Fruit fly (Drosophila melanogaster) whole organism, prepupa: Measurements from ENCODE around the gene CG12481.

Source experiments
- CG10631 ChIP-seq: fragments of 200-800 bp; sonication (Bioruptor generic); optimal IDR thresholded peaks from 2 replicates; lab custom pipeline; 2016; ENCODE audit warnings: missing biosample characterization, missing genetic modification characterization
- CG10669 ChIP-seq: fragments of 200-800 bp; sonication (Bioruptor generic); optimal IDR thresholded peaks from 3 replicates; lab custom pipeline; 2018; ENCODE audit warnings: missing biosample characterization, mild to moderate bottlenecking, missing genetic modification characterization, moderate library complexity
- CG11762 ChIP-seq: fragments of 200-800 bp; sonication (Bioruptor generic); optimal IDR thresholded peaks from 3 replicates; lab custom pipeline; 2016; ENCODE audit warnings: missing biosample characterization, missing genetic modification characterization; ENCODE audit not compliant: insufficient read depth
- CG11902 ChIP-seq: fragments of 200-800 bp; sonication (Bioruptor generic); optimal IDR thresholded peaks from 3 replicates; lab custom pipeline; 2016; ENCODE audit warnings: missing biosample characterization, missing genetic modification characterization
- CG15336 ChIP-seq: fragments of 200-800 bp; sonication (Bioruptor generic); IDR thresholded peaks from 2 replicates; pipeline ENCODE4 v1.3.6; 2022; ENCODE audit warnings: missing biosample characterization, missing genetic modification characterization
- CG1621 ChIP-seq: fragments of 200-800 bp; sonication (Bioruptor generic); optimal IDR thresholded peaks from 3 replicates; lab custom pipeline; 2018; ENCODE audit warnings: missing biosample characterization, mild to moderate bottlenecking, missing genetic modification characterization
- CG16779 ChIP-seq: fragments of 200-800 bp; sonication (Bioruptor generic); optimal IDR thresholded peaks from 3 replicates; lab custom pipeline; 2017; ENCODE audit warnings: missing biosample characterization, mild to moderate bottlenecking, missing genetic modification characterization
- CG31627 ChIP-seq: fragments of 200-800 bp; sonication (Bioruptor generic); optimal IDR thresholded peaks from 3 replicates; lab custom pipeline; 2016; ENCODE audit warnings: missing biosample characterization, missing genetic modification characterization
- CG32006 ChIP-seq: fragments of 200-800 bp; sonication (Bioruptor generic); optimal IDR thresholded peaks from 3 replicates; lab custom pipeline; 2017; ENCODE audit warnings: missing biosample characterization, mild to moderate bottlenecking, missing genetic modification characterization
- CG34406 ChIP-seq: fragments of 200-800 bp; sonication (Bioruptor generic); optimal IDR thresholded peaks from 3 replicates; lab custom pipeline; 2016; ENCODE audit warnings: missing biosample characterization, missing genetic modification characterization
- CG4318 ChIP-seq: fragments of 200-800 bp; sonication (Bioruptor generic); optimal IDR thresholded peaks from 3 replicates; lab custom pipeline; 2017; ENCODE audit warnings: missing biosample characterization, mild to moderate bottlenecking, missing genetic modification characterization
- CG6163 ChIP-seq: fragments of 200-800 bp; sonication (Bioruptor generic); IDR thresholded peaks from 3 replicates; pipeline ENCODE4 v1.3.6; 2022; ENCODE audit warnings: missing biosample characterization, missing genetic modification characterization
- CG6276 ChIP-seq: fragments of 200-800 bp; sonication (Bioruptor generic); optimal IDR thresholded peaks from 2 replicates; lab custom pipeline; 2017; ENCODE audit warnings: missing biosample characterization, mild to moderate bottlenecking, missing genetic modification characterization
- CG6854 ChIP-seq: fragments of 200-800 bp; sonication (Bioruptor generic); optimal IDR thresholded peaks from 2 replicates; lab custom pipeline; 2017; ENCODE audit warnings: missing biosample characterization, mild to moderate bottlenecking, missing genetic modification characterization
- CG7368 ChIP-seq: fragments of 200-800 bp; sonication (Bioruptor generic); optimal IDR thresholded peaks from 3 replicates; lab custom pipeline; 2016; ENCODE audit warnings: missing biosample characterization, missing genetic modification characterization
- CG8119 ChIP-seq: fragments of 200-800 bp; sonication (Bioruptor generic); IDR thresholded peaks from 3 replicates; pipeline ENCODE4 v1.3.6; 2022; ENCODE audit warnings: missing biosample characterization, missing genetic modification characterization
- CG8632 ChIP-seq: fragments of 200-800 bp; sonication (Bioruptor generic); optimal IDR thresholded peaks from 3 replicates; lab custom pipeline; 2016; ENCODE audit warnings: missing biosample characterization, missing genetic modification characterization
- CG9139 ChIP-seq: fragments of 200-800 bp; sonication (Bioruptor generic); optimal IDR thresholded peaks from 3 replicates; lab custom pipeline; 2017; ENCODE audit warnings: missing biosample characterization, mild to moderate bottlenecking, missing genetic modification characterization
- Eip78C ChIP-seq: fragments of 200-800 bp; sonication (Bioruptor generic); peaks from one replicate; lab custom pipeline; 2016; ENCODE audit warnings: missing biosample characterization, missing genetic modification characterization
- Ets21C ChIP-seq: fragments of 200-800 bp; sonication (Bioruptor generic); optimal IDR thresholded peaks from 3 replicates; lab custom pipeline; 2016; ENCODE audit warnings: missing biosample characterization, missing genetic modification characterization
- Ets96B ChIP-seq: fragments of 200-800 bp; optimal IDR thresholded peaks from 2 replicates; lab custom pipeline; 2019; ENCODE audit warnings: missing biosample characterization, mild to moderate bottlenecking, missing genetic modification characterization, moderate library complexity
- Gug ChIP-seq: fragments of 200-800 bp; sonication (Bioruptor generic); IDR thresholded peaks from 2 replicates; pipeline ENCODE4 v1.3.6; 2022; ENCODE audit warnings: missing biosample characterization, missing genetic modification characterization
- Hr39 ChIP-seq: fragments of 200-800 bp; sonication (Bioruptor generic); optimal IDR thresholded peaks from 2 replicates; lab custom pipeline; 2016; ENCODE audit warnings: missing biosample characterization, missing genetic modification characterization
- Hr4 ChIP-seq: fragments of 200-800 bp; sonication (Bioruptor generic); optimal IDR thresholded peaks from 3 replicates; lab custom pipeline; 2016; ENCODE audit warnings: missing biosample characterization, missing genetic modification characterization
- Lpt ChIP-seq: fragments of 200-800 bp; sonication (Bioruptor generic); optimal IDR thresholded peaks from 3 replicates; lab custom pipeline; 2016; ENCODE audit warnings: missing biosample characterization, missing genetic modification characterization
- Smox ChIP-seq: fragments of 200-800 bp; sonication (Bioruptor generic); optimal IDR thresholded peaks from 3 replicates; lab custom pipeline; 2016; ENCODE audit warnings: missing biosample characterization, missing genetic modification characterization
- Sox102F ChIP-seq: fragments of 200-800 bp; sonication (Bioruptor generic); optimal IDR thresholded peaks from 2 replicates; lab custom pipeline; 2016; ENCODE audit warnings: missing biosample characterization, mild to moderate bottlenecking, missing genetic modification characterization
- Sox14 ChIP-seq: fragments of 200-800 bp; sonication (Bioruptor generic); optimal IDR thresholded peaks from 3 replicates; lab custom pipeline; 2016; ENCODE audit warnings: missing biosample characterization, missing genetic modification characterization
- Sox15 ChIP-seq: fragments of 200-800 bp; sonication (Bioruptor generic); optimal IDR thresholded peaks from 3 replicates; lab custom pipeline; 2016; ENCODE audit warnings: missing biosample characterization, missing genetic modification characterization
- acj6 ChIP-seq: fragments of 200-800 bp; sonication (Bioruptor generic); optimal IDR thresholded peaks from 3 replicates; lab custom pipeline; 2016; ENCODE audit warnings: missing biosample characterization, missing genetic modification characterization
- dac ChIP-seq: fragments of 200-800 bp; sonication (Bioruptor generic); optimal IDR thresholded peaks from 2 replicates; lab custom pipeline; 2017; ENCODE audit warnings: missing biosample characterization, mild to moderate bottlenecking, missing genetic modification characterization
- dsx ChIP-seq: fragments of 200-800 bp; optimal IDR thresholded peaks from 3 replicates; lab custom pipeline; 2019; ENCODE audit warnings: missing biosample characterization, mild to moderate bottlenecking, missing genetic modification characterization, moderate library complexity; ENCODE audit not compliant: poor library complexity, severe bottlenecking
- esn ChIP-seq: fragments of 200-800 bp; sonication (Bioruptor generic); optimal IDR thresholded peaks from 2 replicates; lab custom pipeline; 2016; ENCODE audit warnings: missing biosample characterization, mild to moderate bottlenecking, missing genetic modification characterization, moderate library complexity
- fd59A ChIP-seq: fragments of 200-800 bp; sonication (Bioruptor generic); optimal IDR thresholded peaks from 2 replicates; lab custom pipeline; 2017; ENCODE audit warnings: missing biosample characterization, mild to moderate bottlenecking, missing genetic modification characterization, missing genetic modification reagents
- fd85E ChIP-seq: fragments of 200-800 bp; sonication (Bioruptor generic); optimal IDR thresholded peaks from 3 replicates; lab custom pipeline; 2016; ENCODE audit warnings: missing biosample characterization, missing genetic modification characterization
- fkh ChIP-seq: fragments of 200-800 bp; sonication (Bioruptor generic); optimal IDR thresholded peaks from 3 replicates; lab custom pipeline; 2017; ENCODE audit warnings: missing biosample characterization, mild to moderate bottlenecking, missing genetic modification characterization, moderate library complexity
- lz ChIP-seq: fragments of 200-800 bp; sonication (Bioruptor generic); optimal IDR thresholded peaks from 3 replicates; lab custom pipeline; 2016; ENCODE audit warnings: missing biosample characterization, missing genetic modification characterization
- pdm3 ChIP-seq: fragments of 200-800 bp; sonication (Bioruptor generic); optimal IDR thresholded peaks from 3 replicates; lab custom pipeline; 2016; ENCODE audit warnings: missing biosample characterization, missing genetic modification characterization
- ss ChIP-seq, 2 experiments: fragments of 200-800 bp; sonication (Bioruptor generic); optimal IDR thresholded peaks; 2 replicates in 1 of 2; 3 replicates in 1 of 2; lab custom pipeline; 2017 to 2018; ENCODE audit warnings: mild to moderate bottlenecking in 2 of 2, missing biosample characterization in 2 of 2, missing genetic modification characterization in 2 of 2, moderate library complexity in 1 of 2
- svp ChIP-seq: fragments of 200-800 bp; sonication (Bioruptor generic); peaks from one replicate; lab custom pipeline; 2016; ENCODE audit warnings: missing biosample characterization, missing genetic modification characterization
- topi ChIP-seq: fragments of 200-800 bp; sonication (Bioruptor generic); optimal IDR thresholded peaks from 3 replicates; lab custom pipeline; 2016; ENCODE audit warnings: missing biosample characterization, missing genetic modification characterization
- vri ChIP-seq: fragments of 200-800 bp; sonication (Bioruptor generic); optimal IDR thresholded peaks from 3 replicates; lab custom pipeline; 2016; ENCODE audit warnings: missing biosample characterization, mild to moderate bottlenecking, missing genetic modification characterization

The CG12481 gene

dm6 chrX:14208426-14209208 lies 21.6 kb downstream of the CG12481 start (continued):
- peak; percentile 56 for TF ChIP-seq fd59A
- peak; percentile 64 for TF ChIP-seq CG8632
- TF ChIP-seq dsx = peak; percentile 61
- TF ChIP-seq Hr39 (GFP tag; lab: Kevin White, UChicago) = peak; percentile 46
- peak; percentile 62 to 72 for TF ChIP-seq ss (GFP tag; optimal IDR thresholded peaks at IDR 0.05; lab: Kevin White, UChicago)
- no peak for TF ChIP-seq fkh (GFP tag; lab: Kevin White, UChicago)
- TF ChIP-seq CG10631 (GFP tag; lab: Kevin White, UChicago) = peak; percentile 59
- TF ChIP-seq CG6854 = peak; percentile 62
- peak; percentile 69 for TF ChIP-seq lz (GFP tag; lab: Kevin White, UChicago)
- peak; percentile 71 for TF ChIP-seq Smox (GFP tag; lab: Kevin White, UChicago)
- peak; percentile 85 for TF ChIP-seq CG6163 (GFP tag; lab: Robert Waterston, UW)
- peak; percentile 59 for TF ChIP-seq CG1621 (tag; lab: Kevin White, UChicago)
- TF ChIP-seq esn (GFP tag; lab: Kevin White, UChicago) = peak; percentile 68
- peak; percentile 40 for TF ChIP-seq Lpt (GFP tag; lab: Kevin White, UChicago)
- TF ChIP-seq, all 60 proteins: peak for 53

DNA sequence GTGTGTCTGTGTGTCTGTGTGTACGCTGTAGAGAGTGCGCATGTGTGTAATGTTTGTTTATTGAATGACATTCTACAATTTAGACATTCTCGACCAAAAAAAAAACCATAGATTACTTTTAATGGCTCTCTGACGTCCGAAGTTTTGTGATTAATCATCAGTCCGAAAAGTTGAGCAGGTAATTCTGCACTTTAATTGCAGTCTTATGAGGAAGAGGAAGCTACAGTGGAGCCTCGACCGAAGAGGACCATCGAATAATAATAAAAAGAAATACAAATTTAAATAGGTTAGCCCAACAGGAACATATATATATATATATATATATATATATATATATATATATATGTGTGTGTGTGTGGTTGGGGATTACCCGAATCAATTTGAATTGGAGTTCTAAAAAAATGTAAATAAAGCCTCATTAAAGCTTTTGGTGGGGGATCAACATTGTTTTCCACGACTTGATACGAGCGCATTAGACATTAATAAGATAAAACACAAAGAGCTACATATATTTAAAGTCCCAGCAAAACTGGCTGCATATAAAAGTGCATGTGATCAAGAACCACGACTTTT lies 22.2 kb downstream of the CG12481 start:
- TF ChIP-seq ss (GFP tag; optimal IDR thresholded peaks at IDR 0.05; lab: Kevin White, UChicago) (no peak), dac (GFP tag; lab: Kevin White, UChicago) (no peak), Gug (GFP tag; lab: Robert Waterston, UW) (no peak), CG15336 (GFP tag; lab: Robert Waterston, UW) (no peak), svp (GFP tag; lab: Kevin White, UChicago) (peak; percentile 58), Ets21C (GFP tag; lab: Kevin White, UChicago) (no peak), CG6276 (GFP tag; lab: Kevin White, UChicago) (no peak), esn (GFP tag; lab: Kevin White, UChicago) (no peak), vri (GFP tag; lab: Kevin White, UChicago) (peak; percentile 11), Smox (GFP tag; lab: Kevin White, UChicago) (peak; percentile 6), CG6163 (GFP tag; lab: Robert Waterston, UW) (no peak), CG8119 (GFP tag; lab: Robert Waterston, UW) (no peak), CG34406 (GFP tag; lab: Kevin White, UChicago) (peak; percentile 1), pdm3 (GFP tag; lab: Kevin White, UChicago) (no peak), CG7368 (GFP tag; lab: Kevin White, UChicago) (no peak), CG10631 (GFP tag; lab: Kevin White, UChicago) (no peak), CG10669 (GFP tag; lab: Kevin White, UChicago) (no peak), CG31627 (GFP tag; lab: Kevin White, UChicago) (peak; percentile 21), Hr4 (GFP tag; lab: Kevin White, UChicago) (no peak), CG32006 (no peak), Ets96B (tag; lab: Kevin White, UChicago) (no peak), fkh (GFP tag; lab: Kevin White, UChicago) (peak; percentile 48), Eip78C (GFP tag; lab: Kevin White, UChicago) (peak; percentile 31), Sox102F (GFP tag; lab: Kevin White, UChicago) (peak; percentile 11), CG9139 (GFP tag; lab: Kevin White, UChicago) (no peak), topi (GFP tag; lab: Kevin White, UChicago) (peak; percentile 26), CG11762 (GFP tag; lab: Kevin White, UChicago) (no peak), dsx (no peak), acj6 (no peak), CG11902 (no peak), fd85E (GFP tag; lab: Kevin White, UChicago) (no peak), Sox14 (GFP tag; lab: Kevin White, UChicago) (no peak), CG4318 (GFP tag; lab: Kevin White, UChicago) (no peak), Sox15 (GFP tag; lab: Kevin White, UChicago) (no peak), CG16779 (no peak), CG8632 (no peak)
